Worm (Caenorhabditis elegans): ENCODE measurements around the gene szy-20.

The szy-20 gene

ce11 chrII:8996064-8996463 is 26.9 kb upstream of the szy-20 start, which contains the start of gene ndub-2:
ndub-2 (plus strand) TSS chrII:8996364.
- TF ChIP-seq pha-4 (tag; optimal IDR thresholded peaks at IDR 0.05) (no peak), nhr-28 (tag; optimal IDR thresholded peaks at IDR 0.05) (no peak), tbx-2 (tag; optimal IDR thresholded peaks at IDR 0.05) (no peak), daf-12 (tag; optimal IDR thresholded peaks at IDR 0.05) (no peak), nhr-76 (tag; optimal IDR thresholded peaks at IDR 0.05) (no peak), zag-1 (tag; optimal IDR thresholded peaks at IDR 0.05) (no peak), elt-2 (tag; optimal IDR thresholded peaks at IDR 0.05) (no peak), lin-39 (tag; optimal IDR thresholded peaks at IDR 0.05) (no peak), nhr-12 (tag; optimal IDR thresholded peaks at IDR 0.05) (no peak), fos-1 (tag; optimal IDR thresholded peaks at IDR 0.05) (no peak), sea-2 (GFP tag; optimal IDR thresholded peaks at IDR 0.05) (no peak)

- TF ChIP-seq elt-2 (tag; optimal IDR thresholded peaks at IDR 0.05) (no peak), mdl-1 (tag; optimal IDR thresholded peaks at IDR 0.05) (no peak), elt-1 (tag; optimal IDR thresholded peaks at IDR 0.05) (no peak), ztf-4 (tag; optimal IDR thresholded peaks at IDR 0.05) (no peak)
Measured at ce11 chrII:8994336-8994735, 25.2 kb upstream of the szy-20 start, which contains the start of gene F44G4.1. F44G4.1 (plus strand) TSS chrII:8994636.

ce11 chrII:8992780-8993179 is 23.6 kb upstream of the szy-20 start, which contains the start of gene ooc-5:
ooc-5 (plus strand) TSS chrII:8993160.
- no peak for TF ChIP-seq egl-27 (tag; optimal IDR thresholded peaks at IDR 0.05)
- no peak for TF ChIP-seq skn-1 (tag; optimal IDR thresholded peaks at IDR 0.05)
- TF ChIP-seq nhr-67 (tag; optimal IDR thresholded peaks at IDR 0.05) = no peak
- TF ChIP-seq lin-39 (tag; optimal IDR thresholded peaks at IDR 0.05) = no peak
- TF ChIP-seq nfya-1 (tag; optimal IDR thresholded peaks at IDR 0.05; ENCODE audit: insufficient read depth) = peak; percentile 42
- peak; percentile 44 for TF ChIP-seq pha-4 (tag; optimal IDR thresholded peaks at IDR 0.05)
- no peak for TF ChIP-seq elt-2 (tag; optimal IDR thresholded peaks at IDR 0.05)
- no peak for TF ChIP-seq nhr-12 (tag; optimal IDR thresholded peaks at IDR 0.05)
- TF ChIP-seq zag-1 (tag; optimal IDR thresholded peaks at IDR 0.05) = no peak
- TF ChIP-seq egl-5 (tag; optimal IDR thresholded peaks at IDR 0.05) = peak; percentile 44

ce11 chrII:8991602-8992001 is 22.5 kb upstream of the szy-20 start:
- TF ChIP-seq unc-39 (tag; optimal IDR thresholded peaks at IDR 0.05) (no peak), fkh-10 (GFP tag; optimal IDR thresholded peaks at IDR 0.05) (no peak), nhr-25 (tag; optimal IDR thresholded peaks at IDR 0.05) (no peak), mml-1 (tag; optimal IDR thresholded peaks at IDR 0.05) (no peak), ceh-82 (tag; optimal IDR thresholded peaks at IDR 0.05) (no peak), sea-2 (GFP tag; optimal IDR thresholded peaks at IDR 0.05) (no peak), egl-27 (tag; optimal IDR thresholded peaks at IDR 0.05) (no peak), egl-5 (tag; optimal IDR thresholded peaks at IDR 0.05) (no peak), ama-1 (optimal IDR thresholded peaks at IDR 0.05) (no peak), nhr-76 (tag; optimal IDR thresholded peaks at IDR 0.05) (no peak), ztf-11 (tag; optimal IDR thresholded peaks at IDR 0.05) (no peak), snpc-4 (tag; optimal IDR thresholded peaks at IDR 0.05) (no peak), pha-4 (tag; optimal IDR thresholded peaks at IDR 0.05) (no peak), elt-2 (tag; optimal IDR thresholded peaks at IDR 0.05) (peak; percentile 71), elt-1 (tag; optimal IDR thresholded peaks at IDR 0.05) (no peak), pqm-1 (tag; optimal IDR thresholded peaks at IDR 0.05) (peak; percentile 68)

ce11 chrII:8990267-8990666 is 21.1 kb upstream of the szy-20 start:
- TF ChIP-seq elt-2 (tag; optimal IDR thresholded peaks at IDR 0.05) (peak; percentile 43), R02D3.7 (tag; optimal IDR thresholded peaks at IDR 0.05) (no peak), nhr-43 (tag; optimal IDR thresholded peaks at IDR 0.05; ENCODE audit: poor library complexity, severe bottlenecking) (no peak), ceh-9 (tag; optimal IDR thresholded peaks at IDR 0.05) (no peak), jun-1 (tag; optimal IDR thresholded peaks at IDR 0.05) (peak; percentile 28), pha-4 (tag; optimal IDR thresholded peaks at IDR 0.05) (peak; percentile 65), pqm-1 (tag; optimal IDR thresholded peaks at IDR 0.05) (peak; percentile 38), lin-15B (tag; optimal IDR thresholded peaks at IDR 0.05) (no peak), fkh-2 (tag; optimal IDR thresholded peaks at IDR 0.05) (no peak)
